Worm (Caenorhabditis elegans) whole organism, L4/young adult: ENCODE data around the gene Y22D7AL.15.

ENCODE experiments used
- W03F9.2 ChIP-seq: fragments of 150-350 bp; optimal IDR thresholded peaks from 2 replicates; lab custom pipeline; 2014; ENCODE audit warnings: missing biosample characterization, missing genetic modification characterization
- him-1 ChIP-seq: sonication (generic microtip); optimal IDR thresholded peaks from 2 replicates; lab custom pipeline; 2016; ENCODE audit warnings: missing genotype, missing genetic modification reagents, missing genetic modification characterization, missing compliant biosample characterization

DNA sequence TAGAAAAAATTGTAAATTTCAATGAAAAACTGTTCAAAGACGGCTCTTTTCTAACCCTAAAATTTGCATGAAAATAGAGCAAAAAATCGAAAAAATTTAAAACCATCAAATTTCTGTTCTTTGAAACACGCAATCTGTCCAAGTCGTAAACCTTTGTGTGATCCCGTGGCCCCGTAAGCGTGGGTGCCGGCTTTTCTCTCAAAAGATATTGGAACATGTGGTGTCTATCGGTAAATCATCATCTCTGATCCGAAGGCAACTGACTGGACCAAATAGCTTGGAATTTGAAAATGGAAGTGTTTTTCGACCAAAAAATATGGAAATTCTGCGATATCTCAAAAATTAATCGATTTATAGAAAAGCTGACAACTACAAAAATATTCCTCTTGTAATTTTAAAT is 19.0 kb upstream of the Y22D7AL.15 start:
- TF ChIP-seq W03F9.2 (no peak), him-1 (tag; lab: Kevin White, UChicago) (no peak)
